Fruit fly (Drosophila melanogaster) whole organism, prepupa: ENCODE results near the gene Spt20.

Experiments used
- CG11762 ChIP-seq: fragments of 200-800 bp; sonication (Bioruptor generic); optimal IDR thresholded peaks from 3 replicates; lab custom pipeline; 2016; ENCODE audit warnings: missing biosample characterization, missing genetic modification characterization; ENCODE audit not compliant: insufficient read depth
- CG4318 ChIP-seq: fragments of 200-800 bp; sonication (Bioruptor generic); optimal IDR thresholded peaks from 3 replicates; lab custom pipeline; 2017; ENCODE audit warnings: missing biosample characterization, mild to moderate bottlenecking, missing genetic modification characterization
- CG8119 ChIP-seq: fragments of 200-800 bp; sonication (Bioruptor generic); IDR thresholded peaks from 3 replicates; pipeline ENCODE4 v1.3.6; 2022; ENCODE audit warnings: missing biosample characterization, missing genetic modification characterization
- Hr39 ChIP-seq: fragments of 200-800 bp; sonication (Bioruptor generic); optimal IDR thresholded peaks from 2 replicates; lab custom pipeline; 2016; ENCODE audit warnings: missing biosample characterization, missing genetic modification characterization
- Hr4 ChIP-seq: fragments of 200-800 bp; sonication (Bioruptor generic); optimal IDR thresholded peaks from 3 replicates; lab custom pipeline; 2016; ENCODE audit warnings: missing biosample characterization, missing genetic modification characterization
- pdm3 ChIP-seq: fragments of 200-800 bp; sonication (Bioruptor generic); optimal IDR thresholded peaks from 3 replicates; lab custom pipeline; 2016; ENCODE audit warnings: missing biosample characterization, missing genetic modification characterization
- salr ChIP-seq, 2 experiments: fragments of 200-800 bp; sonication (Bioruptor generic); optimal IDR thresholded peaks; 3 replicates each; lab custom pipeline; 2016 to 2018; ENCODE audit warnings: missing biosample characterization in 2 of 2, missing genetic modification characterization in 2 of 2, mild to moderate bottlenecking in 1 of 2

dm6 chr3L:13479204-13479600, 23.3 kb upstream of the Spt20 start:
- TF ChIP-seq CG4318 (GFP tag; lab: Kevin White, UChicago) (no peak), CG8119 (GFP tag; lab: Robert Waterston, UW) (no peak), pdm3 (GFP tag; lab: Kevin White, UChicago) (no peak), Hr4 (GFP tag; lab: Kevin White, UChicago) (no peak), salr (GFP tag; optimal IDR thresholded peaks at IDR 0.05; lab: Kevin White, UChicago) (no peak), CG11762 (no peak), Hr39 (GFP tag; lab: Kevin White, UChicago) (no peak)
